Worm (Caenorhabditis elegans) whole organism, mixed stage, embryonic: ENCODE results near the gene R02F2.4.

Experiments
- M03D4.4 ChIP-seq: sonication (generic microtip); optimal IDR thresholded peaks from 2 replicates; lab custom pipeline; 2017; ENCODE audit warnings: mild to moderate bottlenecking, missing genetic modification characterization, missing compliant biosample characterization
- blmp-1 ChIP-seq: fragments of 150-350 bp; optimal IDR thresholded peaks from 2 replicates; lab custom pipeline; 2014; ENCODE audit warnings: missing biosample characterization, missing genetic modification characterization
- ceh-39 ChIP-seq: fragments of 150-350 bp; optimal IDR thresholded peaks from 2 replicates; lab custom pipeline; 2014; ENCODE audit warnings: missing biosample characterization, missing genetic modification characterization
- ceh-43 ChIP-seq: fragments of 200-800 bp; sonication (Bioruptor generic); optimal IDR thresholded peaks from 2 replicates; lab custom pipeline; 2018; ENCODE audit warnings: mild to moderate bottlenecking, missing genetic modification characterization, moderate library complexity, missing compliant biosample characterization
- ces-1 ChIP-seq: fragments of 150-350 bp; optimal IDR thresholded peaks from 2 replicates; lab custom pipeline; 2014; ENCODE audit warnings: missing biosample characterization, missing genetic modification reagents, missing genetic modification characterization
- cnd-1 ChIP-seq: fragments of 200-800 bp; sonication (Bioruptor generic); optimal IDR thresholded peaks from 2 replicates; lab custom pipeline; 2018; ENCODE audit warnings: mild to moderate bottlenecking, missing genetic modification characterization, missing compliant biosample characterization
- drap-1 ChIP-seq: fragments of 200-800 bp; sonication (Bioruptor generic); optimal IDR thresholded peaks from 3 replicates; lab custom pipeline; 2018; ENCODE audit warnings: mild to moderate bottlenecking, missing genetic modification characterization, missing compliant biosample characterization
- elt-1 ChIP-seq: sonication (generic microtip); optimal IDR thresholded peaks from 2 replicates; lab custom pipeline; 2017; ENCODE audit warnings: missing genetic modification characterization, mild to moderate bottlenecking, missing compliant biosample characterization, antibody characterized with exemption, moderate library complexity, borderline replicate concordance; ENCODE audit not compliant: insufficient read depth
- elt-3 ChIP-seq: fragments of 150-350 bp; optimal IDR thresholded peaks from 2 replicates; lab custom pipeline; 2014; ENCODE audit warnings: missing biosample characterization, missing genetic modification characterization
- ham-2 ChIP-seq: fragments of 200-800 bp; sonication (Bioruptor generic); optimal IDR thresholded peaks from 2 replicates; lab custom pipeline; 2018; ENCODE audit warnings: mild to moderate bottlenecking, missing genetic modification characterization, missing compliant biosample characterization
- hlh-1 ChIP-seq: fragments of 150-350 bp; optimal IDR thresholded peaks from 2 replicates; lab custom pipeline; 2014; ENCODE audit warnings: missing biosample characterization, missing genetic modification reagents, missing genetic modification characterization
- lin-32 ChIP-seq: fragments of 200-800 bp; sonication (Bioruptor generic); optimal IDR thresholded peaks from 2 replicates; lab custom pipeline; 2018; ENCODE audit warnings: mild to moderate bottlenecking, missing genetic modification characterization, missing compliant biosample characterization
- lsy-2 ChIP-seq: fragments of 150-350 bp; optimal IDR thresholded peaks from 2 replicates; lab custom pipeline; 2014; ENCODE audit warnings: missing biosample characterization, missing genetic modification characterization
- mep-1 ChIP-seq: fragments of 150-350 bp; optimal IDR thresholded peaks from 2 replicates; lab custom pipeline; 2017; ENCODE audit warnings: missing biosample characterization, missing genetic modification reagents, missing genetic modification characterization, inconsistent platforms
- mls-2 ChIP-seq: sonication (generic microtip); optimal IDR thresholded peaks from 2 replicates; lab custom pipeline; 2016; ENCODE audit warnings: mild to moderate bottlenecking, missing genetic modification characterization, moderate library complexity, missing compliant biosample characterization
- nhr-12 ChIP-seq: fragments of 150-350 bp; optimal IDR thresholded peaks from 2 replicates; lab custom pipeline; 2014; ENCODE audit warnings: missing biosample characterization, missing genetic modification characterization
- nhr-2 ChIP-seq: fragments of 150-350 bp; optimal IDR thresholded peaks from 2 replicates; lab custom pipeline; 2014; ENCODE audit warnings: missing biosample characterization, missing genetic modification characterization
- nhr-237 ChIP-seq: fragments of 150-350 bp; optimal IDR thresholded peaks from 2 replicates; lab custom pipeline; 2014; ENCODE audit warnings: missing biosample characterization, missing genetic modification characterization
- nhr-28 ChIP-seq: fragments of 150-350 bp; optimal IDR thresholded peaks from 2 replicates; lab custom pipeline; 2014; ENCODE audit warnings: missing biosample characterization, missing genetic modification characterization
- nhr-76 ChIP-seq: sonication (generic microtip); optimal IDR thresholded peaks from 2 replicates; lab custom pipeline; 2017; ENCODE audit warnings: missing biosample characterization, missing genetic modification characterization
- pha-4 ChIP-seq: fragments of 150-350 bp; optimal IDR thresholded peaks from 2 replicates; lab custom pipeline; 2018; ENCODE audit warnings: missing biosample characterization, missing genetic modification reagents, missing genetic modification characterization
- sem-2 ChIP-seq: fragments of 200-800 bp; sonication (Bioruptor generic); optimal IDR thresholded peaks from 2 replicates; lab custom pipeline; 2018; ENCODE audit warnings: mild to moderate bottlenecking, missing genetic modification characterization, missing compliant biosample characterization
- snpc-4 ChIP-seq: fragments of 150-350 bp; optimal IDR thresholded peaks from 2 replicates; lab custom pipeline; 2014; ENCODE audit warnings: missing biosample characterization, missing genetic modification characterization
- sptf-1 ChIP-seq: sonication (generic microtip); optimal IDR thresholded peaks from 2 replicates; lab custom pipeline; 2017; ENCODE audit warnings: mild to moderate bottlenecking, missing genetic modification characterization, moderate library complexity, missing compliant biosample characterization
- tbx-8 ChIP-seq: fragments of 200-800 bp; sonication (Bioruptor generic); optimal IDR thresholded peaks from 2 replicates; lab custom pipeline; 2018; ENCODE audit warnings: mild to moderate bottlenecking, missing genetic modification characterization, moderate library complexity, missing compliant biosample characterization
- unc-39 ChIP-seq: fragments of 150-350 bp; optimal IDR thresholded peaks from 2 replicates; lab custom pipeline; 2014; ENCODE audit warnings: missing biosample characterization, missing genetic modification characterization
- unc-62 ChIP-seq: fragments of 150-350 bp; optimal IDR thresholded peaks from 2 replicates; lab custom pipeline; 2014; ENCODE audit warnings: missing biosample characterization, missing genetic modification reagents, missing genetic modification characterization
- zip-8 ChIP-seq: fragments of 150-350 bp; optimal IDR thresholded peaks from 2 replicates; lab custom pipeline; 2014; ENCODE audit warnings: missing biosample characterization, missing genetic modification characterization

The R02F2.4 gene

DNA sequence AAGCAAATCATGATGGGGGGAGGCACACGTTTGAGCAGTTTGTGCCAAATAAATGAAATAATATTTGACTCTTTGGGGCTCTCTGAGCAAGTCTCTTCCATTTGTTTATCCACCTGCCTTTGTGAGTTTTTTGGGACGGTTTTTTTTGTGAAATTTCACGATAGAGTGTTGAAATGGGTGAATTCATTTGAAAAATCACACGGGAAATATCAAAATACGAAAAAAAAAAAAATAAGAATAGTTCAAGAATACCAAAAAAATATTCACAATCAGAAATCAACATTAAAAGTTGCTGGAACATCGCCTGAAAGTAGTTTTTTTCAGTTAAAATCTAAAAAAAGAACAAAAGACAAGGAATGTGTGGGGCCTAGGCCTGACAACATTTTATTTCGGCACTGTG, 28.4 kb downstream of the R02F2.4 start, which contains the start of gene pqn-25:
pqn-25 (minus strand) TSS at position 101 of the 400 bp plus-strand sequence.
- TF ChIP-seq sptf-1 (tag; lab: Kevin White, UChicago) (no peak), nhr-76 (tag; lab: Kevin White, UChicago) (no peak), unc-62 (GFP tag; lab: Kevin White, UChicago) (no peak), blmp-1 (tag; lab: Kevin White, UChicago) (no peak), nhr-12 (tag; lab: Kevin White, UChicago) (no peak), elt-1 (tag; lab: Kevin White, UChicago) (no peak), drap-1 (no peak), lin-32 (no peak), M03D4.4 (tag; lab: Kevin White, UChicago) (no peak), ceh-39 (no peak), sem-2 (GFP tag; lab: Kevin White, UChicago) (no peak), tbx-8 (GFP tag; lab: Kevin White, UChicago) (no peak), lsy-2 (tag; lab: Kevin White, UChicago) (no peak)

DNA sequence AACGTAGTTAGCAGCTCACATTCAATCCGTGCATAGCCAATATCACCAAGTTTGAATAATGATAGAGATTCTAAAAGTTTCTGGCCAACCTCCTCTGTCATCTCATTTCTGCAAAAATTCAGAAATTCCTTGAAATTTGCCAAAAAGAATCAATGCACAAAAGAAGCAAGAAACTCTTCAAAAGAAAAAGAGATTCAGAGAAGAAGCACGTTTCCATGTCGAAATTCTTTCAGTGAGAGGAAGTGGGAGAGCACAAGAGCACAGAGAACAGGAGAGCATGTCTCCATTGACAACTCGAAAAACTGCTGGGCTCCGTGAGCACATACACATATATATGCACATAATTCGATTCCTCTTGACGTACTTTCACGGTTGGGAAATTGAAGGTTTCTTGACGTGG, 33.3 kb downstream of the R02F2.4 start, which contains the start of gene nekl-4:
nekl-4 (minus strand) TSS at position 101 of the 400 bp plus-strand sequence.
- TF ChIP-seq tbx-8 (GFP tag; lab: Kevin White, UChicago): no peak
- no peak for TF ChIP-seq unc-39 (tag; lab: Kevin White, UChicago)
- no peak for TF ChIP-seq lsy-2 (tag; lab: Kevin White, UChicago)
- no peak for TF ChIP-seq pha-4 (tag; lab: Kevin White, UChicago)
- TF ChIP-seq nhr-237 (tag; lab: Kevin White, UChicago): no peak
- no peak for TF ChIP-seq nhr-28 (tag; lab: Kevin White, UChicago)
- no peak for TF ChIP-seq ham-2
- no peak for TF ChIP-seq sptf-1 (tag; lab: Kevin White, UChicago)
- TF ChIP-seq mep-1: no peak
- TF ChIP-seq ceh-43 (GFP tag; lab: Kevin White, UChicago): no peak
- no peak for TF ChIP-seq ces-1 (GFP tag; lab: Kevin White, UChicago)
- TF ChIP-seq mls-2: no peak
- no peak for TF ChIP-seq nhr-12 (tag; lab: Kevin White, UChicago)
- TF ChIP-seq M03D4.4 (tag; lab: Kevin White, UChicago): no peak
- TF ChIP-seq cnd-1 (tag; lab: Kevin White, UChicago): no peak
- no peak for TF ChIP-seq zip-8 (tag; lab: Kevin White, UChicago)
- TF ChIP-seq elt-3 (tag; lab: Kevin White, UChicago): no peak

DNA sequence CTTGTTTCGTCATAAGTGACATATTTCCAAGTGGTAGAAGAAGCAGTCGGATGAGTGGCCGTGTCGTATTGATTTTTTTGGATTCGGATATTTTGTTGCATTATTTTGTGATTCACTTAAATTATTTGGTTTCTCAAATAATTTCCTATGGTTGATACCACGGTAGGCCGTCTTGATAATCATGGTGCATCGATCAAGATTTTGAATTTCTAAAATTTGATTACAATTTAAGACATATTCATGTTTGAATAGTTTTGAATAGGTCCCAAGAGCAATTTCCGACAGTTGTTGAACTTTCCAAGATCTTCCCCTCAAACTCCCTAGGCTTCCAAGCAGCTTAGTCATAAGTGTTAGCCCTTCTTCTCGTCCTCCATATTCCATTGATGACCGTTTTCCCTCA, 37.8 kb downstream of the R02F2.4 start, which contains the start of gene D1044.4:
D1044.4 (minus strand) TSS at position 101 of the 400 bp plus-strand sequence.
- no peak for TF ChIP-seq pha-4 (tag; lab: Kevin White, UChicago)

DNA sequence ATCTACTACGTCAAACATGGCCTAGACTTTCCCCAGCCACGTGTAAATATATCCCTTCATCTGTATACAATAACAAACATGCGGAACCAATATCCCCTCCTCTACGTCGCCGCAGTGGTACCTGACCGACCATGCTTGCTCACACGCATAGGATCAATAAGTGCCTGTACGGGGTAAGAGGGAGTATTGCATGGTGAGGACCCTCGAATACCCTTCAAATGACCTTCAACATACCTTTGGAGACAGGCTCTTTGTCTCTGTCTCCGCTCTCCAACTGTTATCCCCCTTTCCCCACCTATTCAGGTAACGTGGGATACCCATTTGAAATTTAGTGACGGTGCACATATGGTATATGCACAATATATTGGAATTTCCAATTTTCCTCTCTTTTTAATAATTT, 41.9 kb downstream of the R02F2.4 start, which contains the start of gene dex-1:
dex-1 (plus strand) TSS at position 132 of the 400 bp plus-strand sequence.
- no peak for TF ChIP-seq hlh-1 (tag; lab: Kevin White, UChicago)
- no peak for TF ChIP-seq snpc-4 (tag; lab: Kevin White, UChicago)
- TF ChIP-seq nhr-2: peak; percentile 99
- no peak for TF ChIP-seq pha-4 (tag; lab: Kevin White, UChicago)
- TF ChIP-seq zip-8 (tag; lab: Kevin White, UChicago): peak; percentile 42
